Fruit fly (Drosophila melanogaster) whole organism, embryonic: ENCODE measurements around the gene CG5080.
A peak's percentile ranks its signal among the peaks of the same experiment; 100 is the strongest.

ENCODE experiments used
- Abd-B ChIP-seq: fragments of 200-800 bp; sonication (Bioruptor generic); optimal IDR thresholded peaks from 2 replicates; lab custom pipeline; 2018; ENCODE audit warnings: missing biosample characterization, mild to moderate bottlenecking, missing genetic modification characterization, moderate library complexity
- Ada2b ChIP-seq: fragments of 200-800 bp; sonication (Bioruptor generic); IDR thresholded peaks from 2 replicates; pipeline ENCODE4 v1.3.6; 2022; ENCODE audit warnings: missing biosample characterization, missing genetic modification characterization
- Antp ChIP-seq: fragments of 200-800 bp; sonication (Bioruptor generic); optimal IDR thresholded peaks from 3 replicates; lab custom pipeline; 2016; ENCODE audit warnings: missing biosample characterization, missing genetic modification characterization
- CG10431 ChIP-seq: fragments of 200-800 bp; sonication (Bioruptor generic); optimal IDR thresholded peaks from 3 replicates; lab custom pipeline; 2018; ENCODE audit warnings: missing biosample characterization, mild to moderate bottlenecking, missing genetic modification characterization
- CG10565 ChIP-seq: fragments of 200-800 bp; sonication (Bioruptor generic); optimal IDR thresholded peaks from 3 replicates; lab custom pipeline; 2016; ENCODE audit warnings: missing biosample characterization, mild to moderate bottlenecking, missing genetic modification characterization
- CG10979 ChIP-seq: fragments of 200-800 bp; sonication (Bioruptor generic); optimal IDR thresholded peaks from 2 replicates; lab custom pipeline; 2018; ENCODE audit warnings: missing biosample characterization, mild to moderate bottlenecking, missing genetic modification characterization, moderate library complexity
- CG11398 ChIP-seq: fragments of 200-800 bp; sonication (Bioruptor generic); optimal IDR thresholded peaks from 2 replicates; lab custom pipeline; 2016; ENCODE audit warnings: missing biosample characterization, missing genetic modification characterization
- CG12155 ChIP-seq: fragments of 200-800 bp; sonication (Bioruptor generic); optimal IDR thresholded peaks from 3 replicates; lab custom pipeline; 2016; ENCODE audit warnings: missing biosample characterization, missing genetic modification characterization
- CG12219 ChIP-seq: fragments of 200-800 bp; sonication (Bioruptor generic); optimal IDR thresholded peaks from 3 replicates; lab custom pipeline; 2018; ENCODE audit warnings: missing biosample characterization, mild to moderate bottlenecking, missing genetic modification characterization
- CG14710 ChIP-seq: fragments of 200-800 bp; sonication (Bioruptor generic); optimal IDR thresholded peaks from 3 replicates; lab custom pipeline; 2019; ENCODE audit warnings: missing biosample characterization, mild to moderate bottlenecking, missing genetic modification characterization, moderate library complexity
- CG14860 ChIP-seq: fragments of 200-800 bp; sonication (Bioruptor generic); IDR thresholded peaks from 3 replicates; pipeline ENCODE4 v1.3.6; 2022; ENCODE audit warnings: missing biosample characterization, missing genetic modification characterization; ENCODE audit not compliant: partially characterized antibody
- CG15011 ChIP-seq: fragments of 200-800 bp; sonication (Bioruptor generic); optimal IDR thresholded peaks from 3 replicates; lab custom pipeline; 2018; ENCODE audit warnings: missing biosample characterization, mild to moderate bottlenecking, missing genetic modification characterization
- CG2129 ChIP-seq: fragments of 200-800 bp; sonication (Bioruptor generic); IDR thresholded peaks from 2 replicates; pipeline ENCODE4 v1.3.6; 2022; ENCODE audit warnings: missing biosample characterization, missing genetic modification characterization; ENCODE audit not compliant: partially characterized antibody
- CG30431 ChIP-seq: fragments of 200-800 bp; sonication (Bioruptor generic); optimal IDR thresholded peaks from 2 replicates; lab custom pipeline; 2017; ENCODE audit warnings: missing biosample characterization, missing genetic modification characterization
- CG32532 ChIP-seq: fragments of 200-800 bp; sonication (Bioruptor generic); IDR thresholded peaks from 2 replicates; pipeline ENCODE4 v1.3.6; 2022; ENCODE audit warnings: missing biosample characterization, missing genetic modification characterization
- CG3281 ChIP-seq: fragments of 200-800 bp; sonication (Bioruptor generic); optimal IDR thresholded peaks from 3 replicates; lab custom pipeline; 2017; ENCODE audit warnings: missing biosample characterization, mild to moderate bottlenecking, missing genetic modification characterization
- CG33213 ChIP-seq: fragments of 200-800 bp; sonication (Bioruptor generic); optimal IDR thresholded peaks from 3 replicates; lab custom pipeline; 2016; ENCODE audit warnings: missing biosample characterization, missing genetic modification characterization
- CG5245 ChIP-seq: fragments of 200-800 bp; sonication (Bioruptor generic); optimal IDR thresholded peaks from 3 replicates; lab custom pipeline; 2016; ENCODE audit warnings: missing biosample characterization, missing genetic modification characterization
- CG6689 ChIP-seq: fragments of 200-800 bp; sonication (Bioruptor generic); IDR thresholded peaks from 2 replicates; pipeline ENCODE4 v1.3.6; 2022; ENCODE audit warnings: missing biosample characterization, missing genetic modification characterization
- CG6854 ChIP-seq: fragments of 200-800 bp; sonication (Bioruptor generic); optimal IDR thresholded peaks from 3 replicates; lab custom pipeline; 2017; ENCODE audit warnings: missing biosample characterization, mild to moderate bottlenecking, missing genetic modification characterization
- CG9609 ChIP-seq: fragments of 200-800 bp; sonication (Bioruptor generic); optimal IDR thresholded peaks from 3 replicates; lab custom pipeline; 2016; ENCODE audit warnings: missing biosample characterization, missing genetic modification characterization
- Chrac-16 ChIP-seq: fragments of 200-800 bp; sonication (Bioruptor generic); optimal IDR thresholded peaks from 3 replicates; lab custom pipeline; 2016; ENCODE audit warnings: missing biosample characterization, missing genetic modification characterization
- D19A ChIP-seq: fragments of 200-800 bp; optimal IDR thresholded peaks from 3 replicates; lab custom pipeline; 2019; ENCODE audit warnings: missing biosample characterization, mild to moderate bottlenecking, missing genetic modification characterization, moderate library complexity
- Dp ChIP-seq: fragments of 200-800 bp; sonication (Bioruptor generic); optimal IDR thresholded peaks from 2 replicates; lab custom pipeline; 2018; ENCODE audit warnings: missing biosample characterization, mild to moderate bottlenecking, missing genetic modification characterization, moderate library complexity
- Gsc ChIP-seq: fragments of 200-800 bp; sonication (Bioruptor generic); IDR thresholded peaks from 2 replicates; pipeline ENCODE4 v1.3.6; 2022; ENCODE audit warnings: missing biosample characterization, missing genetic modification characterization
- Hmx ChIP-seq: fragments of 200-800 bp; sonication (Bioruptor generic); optimal IDR thresholded peaks from 2 replicates; lab custom pipeline; 2016; ENCODE audit warnings: missing biosample characterization, missing genetic modification characterization
- MTF-1 ChIP-seq: fragments of 200-800 bp; sonication (Bioruptor generic); optimal IDR thresholded peaks from 2 replicates; lab custom pipeline; 2018; ENCODE audit warnings: missing biosample characterization, mild to moderate bottlenecking, missing genetic modification characterization, borderline replicate concordance
- Neu2 ChIP-seq: fragments of 200-800 bp; sonication (Bioruptor generic); optimal IDR thresholded peaks from 3 replicates; lab custom pipeline; 2016; ENCODE audit warnings: missing biosample characterization, missing genetic modification characterization, borderline replicate concordance
- Sin3A ChIP-seq: fragments of >200 bp; optimal IDR thresholded peaks from 2 replicates; lab custom pipeline; 2018
- bsh ChIP-seq, 2 experiments: fragments of 200-800 bp; sonication (Bioruptor generic); optimal IDR thresholded peaks; 2 replicates each; lab custom pipeline; 2017 to 2018; ENCODE audit warnings: mild to moderate bottlenecking in 2 of 2, missing biosample characterization in 2 of 2, missing genetic modification characterization in 2 of 2, moderate library complexity in 1 of 2
- dati ChIP-seq: fragments of 200-800 bp; sonication (Bioruptor generic); IDR thresholded peaks from 2 replicates; pipeline ENCODE4 v1.3.6; 2022; ENCODE audit warnings: missing biosample characterization, missing genetic modification characterization
- eve ChIP-seq, 2 experiments: fragments of >200 bp; optimal IDR thresholded peaks; 2 replicates each; lab custom pipeline; 2017; ENCODE audit warnings: missing biosample characterization in 2 of 2, missing genetic modification characterization in 2 of 2
- fru ChIP-seq: fragments of >200 bp; optimal IDR thresholded peaks from 2 replicates; lab custom pipeline; 2017
- hb ChIP-seq: fragments of 200-800 bp; sonication (Bioruptor generic); IDR thresholded peaks from 3 replicates; pipeline ENCODE4 v1.3.6; 2022; ENCODE audit warnings: missing biosample characterization, missing genetic modification characterization; ENCODE audit not compliant: partially characterized antibody
- jing ChIP-seq: fragments of 200-800 bp; sonication (Bioruptor generic); optimal IDR thresholded peaks from 2 replicates; lab custom pipeline; 2018; ENCODE audit warnings: missing biosample characterization, mild to moderate bottlenecking, missing genetic modification characterization
- lov ChIP-seq, 2 experiments: fragments of 200-800 bp in 1 of 2; fragments of >200 bp in 1 of 2; sonication (Bioruptor generic) in 1 of 2; IDR thresholded peaks in 1 of 2; optimal IDR thresholded peaks in 1 of 2; 2 replicates in 1 of 2; 3 replicates in 1 of 2; pipeline versions ENCODE4 v1.3.6 to Lab custom; 2017 to 2022; ENCODE audit warnings: missing biosample characterization in 1 of 2, missing genetic modification characterization in 1 of 2
- onecut ChIP-seq: fragments of 200-800 bp; sonication (Bioruptor generic); IDR thresholded peaks from 2 replicates; pipeline ENCODE4 v1.3.6; 2022; ENCODE audit warnings: missing biosample characterization, missing genetic modification characterization
- pita ChIP-seq: fragments of 200-800 bp; sonication (Bioruptor generic); optimal IDR thresholded peaks from 2 replicates; lab custom pipeline; 2017; ENCODE audit warnings: missing biosample characterization, mild to moderate bottlenecking, missing genetic modification characterization
- pum ChIP-seq: fragments of 200-800 bp; sonication (Bioruptor generic); optimal IDR thresholded peaks from 2 replicates; lab custom pipeline; 2016; ENCODE audit warnings: missing biosample characterization, missing genetic modification characterization
- rib ChIP-seq: fragments of 200-800 bp; sonication (Bioruptor generic); IDR thresholded peaks from 2 replicates; pipeline ENCODE4 v1.3.6; 2022; ENCODE audit warnings: missing biosample characterization, missing genetic modification characterization
- scrt ChIP-seq: fragments of 200-800 bp; sonication (Bioruptor generic); optimal IDR thresholded peaks from 2 replicates; lab custom pipeline; 2018; ENCODE audit warnings: missing biosample characterization, mild to moderate bottlenecking, missing genetic modification characterization, moderate library complexity
- slp2 ChIP-seq: fragments of 200-800 bp; sonication (Bioruptor generic); optimal IDR thresholded peaks from 2 replicates; lab custom pipeline; 2016; ENCODE audit warnings: missing biosample characterization, missing genetic modification characterization
- sna ChIP-seq: fragments of 200-800 bp; sonication (Bioruptor generic); IDR thresholded peaks from 2 replicates; pipeline ENCODE4 v1.3.6; 2022; ENCODE audit warnings: missing biosample characterization, missing genetic modification characterization; ENCODE audit not compliant: partially characterized antibody
- stwl ChIP-seq: fragments of 200-800 bp; sonication (Bioruptor generic); optimal IDR thresholded peaks from 3 replicates; lab custom pipeline; 2018; ENCODE audit warnings: missing biosample characterization, mild to moderate bottlenecking, missing genetic modification characterization, moderate library complexity
- tgo ChIP-seq: fragments of 200-800 bp; sonication (Bioruptor generic); IDR thresholded peaks from 3 replicates; pipeline ENCODE4 v1.3.6; 2022; ENCODE audit warnings: missing biosample characterization, missing genetic modification characterization
- tll ChIP-seq, 2 experiments: fragments of 200-800 bp in 1 of 2; fragments of >200 bp in 1 of 2; sonication (Bioruptor generic) in 1 of 2; optimal IDR thresholded peaks; 2 replicates each; lab custom pipeline; 2017 to 2019; ENCODE audit warnings: missing biosample characterization in 2 of 2, missing genetic modification characterization in 2 of 2, mild to moderate bottlenecking in 1 of 2, moderate library complexity in 1 of 2
- z ChIP-seq: fragments of 200-800 bp; sonication (Bioruptor generic); IDR thresholded peaks from 3 replicates; pipeline ENCODE4 v1.3.6; 2022; ENCODE audit warnings: missing biosample characterization, missing genetic modification characterization
- zf30C ChIP-seq: fragments of 200-800 bp; sonication (Bioruptor generic); optimal IDR thresholded peaks from 3 replicates; lab custom pipeline; 2018; ENCODE audit warnings: missing biosample characterization, mild to moderate bottlenecking, missing genetic modification characterization

CG5080 gene

DNA sequence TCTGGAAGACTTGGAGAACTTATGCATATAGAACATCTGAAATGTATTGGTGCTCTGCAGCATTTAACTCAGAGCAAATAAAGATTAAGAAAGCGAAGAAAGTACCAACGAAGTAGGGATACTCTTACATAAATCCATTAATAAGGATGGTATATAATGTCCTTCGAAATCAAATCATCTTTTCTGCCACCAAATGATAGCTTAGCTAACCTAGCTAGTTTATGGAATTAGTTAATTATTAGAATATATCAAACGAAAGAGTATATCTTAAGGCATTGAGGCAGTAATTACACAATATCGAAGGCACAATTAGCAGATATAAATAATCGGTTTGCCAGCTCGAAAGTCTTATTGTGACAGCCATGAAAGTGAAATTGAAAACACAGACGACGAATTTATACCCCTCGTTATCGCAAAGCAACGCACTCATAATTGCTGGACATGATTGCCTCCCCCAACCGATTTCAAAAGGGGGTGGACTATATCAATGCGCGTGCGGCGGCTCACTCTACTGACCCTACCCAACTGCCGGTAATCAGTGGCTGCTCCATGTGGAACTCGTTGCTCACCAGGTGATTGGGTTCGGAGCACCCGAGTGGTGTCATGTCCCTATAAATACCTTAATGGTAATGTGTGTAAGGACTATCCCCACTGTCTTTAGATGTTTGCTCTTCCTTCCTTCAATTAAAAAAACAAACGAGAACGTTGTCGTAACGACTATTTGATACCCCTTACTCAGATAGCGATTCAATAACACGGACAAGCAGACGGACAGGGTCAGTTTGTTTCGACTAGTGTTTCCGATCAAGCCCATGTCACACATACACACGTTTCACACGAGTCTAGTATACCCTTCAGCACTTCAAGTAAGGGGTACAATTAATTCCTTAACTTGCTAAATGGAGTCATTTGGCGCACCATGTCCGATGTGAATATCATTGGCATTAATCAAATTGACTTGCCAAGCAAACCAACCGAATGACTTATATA is 19.0 kb downstream of the CG5080 start (continued):
- TF ChIP-seq rib (GFP tag; lab: Robert Waterston, UW), result 0 out of 2 replicates have a peak, but pooled peaks have one; percentile 31
- TF ChIP-seq CG6689 (GFP tag; lab: Robert Waterston, UW), result no peak
- no peak for TF ChIP-seq fru (lab: Kevin White, UChicago)
- TF ChIP-seq CG10979 (tag; lab: Kevin White, UChicago), result peak; percentile 64
- TF ChIP-seq Ada2b (GFP tag; lab: Robert Waterston, UW), result 0 out of 2 replicates have a peak, but pooled peaks have one; percentile 38
- TF ChIP-seq lov (optimal IDR thresholded peaks at IDR 0.05; lab: Kevin White, UChicago), result no peak
- TF ChIP-seq lov (GFP tag; IDR thresholded peaks at IDR 0.05; lab: Robert Waterston, UW), result no peak
- peak; percentile 39 for TF ChIP-seq Chrac-16 (GFP tag; lab: Kevin White, UChicago)
- no peak for TF ChIP-seq stwl (tag; lab: Kevin White, UChicago)
- TF ChIP-seq CG30431, result no peak
- peak; percentile 98 for TF ChIP-seq D19A (tag; lab: Kevin White, UChicago)
- no peak for TF ChIP-seq CG5245
- TF ChIP-seq CG10565, result no peak
- TF ChIP-seq CG14710 (tag; lab: Kevin White, UChicago), result peak; percentile 38
- peak; percentile 39 for TF ChIP-seq CG12155 (GFP tag; lab: Kevin White, UChicago)
- no peak for TF ChIP-seq Neu2 (GFP tag; lab: Kevin White, UChicago)
- no peak for TF ChIP-seq Dp (GFP tag; lab: Kevin White, UChicago)
- TF ChIP-seq slp2 (GFP tag; lab: Kevin White, UChicago), result no peak
- peak; percentile 54 for TF ChIP-seq CG3281
- TF ChIP-seq CG32532 (GFP tag; lab: Robert Waterston, UW), result 0 out of 2 replicates have a peak, but pooled peaks have one; percentile 18
- no peak for TF ChIP-seq CG33213 (GFP tag; lab: Kevin White, UChicago)
- TF ChIP-seq Abd-B (GFP tag; lab: Kevin White, UChicago), result no peak
- no peak for TF ChIP-seq pita (GFP tag; lab: Kevin White, UChicago)
- peak; percentile 49; the same call in 2 of the 3 replicates for TF ChIP-seq tgo
- TF ChIP-seq sna, result no peak
- TF ChIP-seq CG14860 (GFP tag; lab: Robert Waterston, UW), result 0 out of 3 replicates have a peak, but pooled peaks have one; percentile 15
- peak; percentile 28 for TF ChIP-seq jing (GFP tag; lab: Kevin White, UChicago)
- TF ChIP-seq Gsc (GFP tag; lab: Robert Waterston, UW), result no peak
- no peak for TF ChIP-seq CG6854 (GFP tag; lab: Kevin White, UChicago)
- peak; percentile 10 for TF ChIP-seq pum (GFP tag; lab: Kevin White, UChicago)
- TF ChIP-seq CG2129 (GFP tag; lab: Robert Waterston, UW), result no peak
- TF ChIP-seq hb, result no peak
- no peak for TF ChIP-seq tll (GFP tag; optimal IDR thresholded peaks at IDR 0.05; lab: Kevin White, UChicago)
- TF ChIP-seq zf30C (GFP tag; lab: Kevin White, UChicago), result no peak
- TF ChIP-seq eve (GFP tag; optimal IDR thresholded peaks at IDR 0.05; lab: Kevin White, UChicago), result no peak
- TF ChIP-seq CG9609 (GFP tag; lab: Kevin White, UChicago), result peak; percentile 37
- TF ChIP-seq dati, result no peak
- TF ChIP-seq CG15011, result no peak
- peak; percentile 51 for TF ChIP-seq CG12219
- no peak for TF ChIP-seq CG10431 (GFP tag; lab: Kevin White, UChicago)
- no peak for TF ChIP-seq CG11398 (GFP tag; lab: Kevin White, UChicago)
- no peak for TF ChIP-seq onecut (GFP tag; lab: Robert Waterston, UW)
- no peak for TF ChIP-seq scrt (GFP tag; lab: Kevin White, UChicago)
- TF ChIP-seq MTF-1 (GFP tag; lab: Kevin White, UChicago), result no peak
- TF ChIP-seq Sin3A (lab: Kevin White, UChicago), result no peak
- no peak for TF ChIP-seq z (GFP tag; lab: Robert Waterston, UW)
- TF ChIP-seq Hmx (GFP tag; lab: Kevin White, UChicago), result no peak
- TF ChIP-seq bsh (GFP tag; optimal IDR thresholded peaks at IDR 0.05; lab: Kevin White, UChicago), result peak; percentile 7 to 71
- peak; percentile 28 for TF ChIP-seq Antp (GFP tag; lab: Kevin White, UChicago)
